Worm (Caenorhabditis elegans) whole organism, L4/young adult: ENCODE results near the gene C30F2.4.

Source experiments
- W03F9.2 ChIP-seq: fragments of 150-350 bp; optimal IDR thresholded peaks from 2 replicates; lab custom pipeline; 2014; ENCODE audit warnings: missing biosample characterization, missing genetic modification characterization
- him-1 ChIP-seq: sonication (generic microtip); optimal IDR thresholded peaks from 2 replicates; lab custom pipeline; 2016; ENCODE audit warnings: missing genotype, missing genetic modification reagents, missing genetic modification characterization, missing compliant biosample characterization

DNA sequence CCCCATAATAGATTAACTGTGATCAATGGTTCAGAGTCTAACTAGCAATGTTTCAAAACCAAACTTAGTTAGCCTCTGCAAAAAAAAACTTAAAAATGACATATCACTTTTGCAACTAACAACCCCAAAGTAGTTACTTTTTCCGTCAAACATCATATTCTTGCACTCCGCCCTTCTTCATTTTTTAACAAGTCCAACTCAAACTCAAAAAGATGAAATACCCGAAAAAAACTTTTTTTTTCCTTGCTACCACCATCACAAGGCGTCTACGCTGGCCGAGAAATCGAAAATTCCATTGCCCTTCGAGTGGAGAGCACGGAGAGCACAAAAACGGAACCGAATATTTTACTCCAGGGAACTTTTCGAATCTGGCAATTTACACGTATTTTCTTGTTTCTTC, 29.5 kb upstream of the C30F2.4 start:
- TF ChIP-seq W03F9.2 (tag; lab: Kevin White, UChicago): no peak
- no peak for TF ChIP-seq him-1 (tag; lab: Kevin White, UChicago)
